Worm (Caenorhabditis elegans): ENCODE data around the gene K07H8.2.

K07H8.2 gene

DNA sequence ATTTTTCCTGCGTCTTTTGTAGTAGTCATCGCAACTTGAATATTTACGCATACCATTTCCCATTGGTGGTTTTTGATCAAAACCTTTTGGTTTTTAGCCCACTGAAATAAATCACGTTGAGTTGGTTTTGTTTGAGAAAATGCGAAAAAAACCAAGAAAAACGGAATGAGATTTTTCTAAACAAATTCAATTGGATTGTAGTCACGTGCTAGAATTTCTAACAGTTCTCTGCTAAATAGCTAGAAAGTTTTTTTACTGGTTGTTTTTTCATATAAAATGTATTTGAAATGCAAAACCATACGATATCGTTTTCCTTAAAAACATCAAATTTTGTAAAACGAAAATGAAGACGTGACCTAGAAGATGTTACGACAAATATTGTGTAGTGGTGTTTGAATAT lies 14.7 kb upstream of the K07H8.2 start, which contains the start of gene K07H8.12:
K07H8.12 (minus strand) TSS at position 101 of the 400 bp plus-strand sequence.
- TF ChIP-seq ets-7 (tag; optimal IDR thresholded peaks at IDR 0.05) (no peak), aly-1 (tag; optimal IDR thresholded peaks at IDR 0.05) (no peak), tra-4 (tag; optimal IDR thresholded peaks at IDR 0.05) (no peak), hmg-4 (GFP tag; optimal IDR thresholded peaks at IDR 0.05) (no peak)

ce11 chrIV:8283214-8283613 lies 8.1 kb upstream of the K07H8.2 start:
- TF ChIP-seq sea-1 (GFP tag; conservative IDR thresholded peaks at IDR 0.05): no peak
- TF ChIP-seq tra-4 (tag; optimal IDR thresholded peaks at IDR 0.05): no peak
- no peak for TF ChIP-seq hnd-1 (tag; optimal IDR thresholded peaks at IDR 0.05)
- TF ChIP-seq ets-7 (tag; optimal IDR thresholded peaks at IDR 0.05): no peak
- TF ChIP-seq flt-1 (GFP tag; IDR thresholded peaks at IDR 0.05): no peak
- no peak for TF ChIP-seq B0310.2 (tag; optimal IDR thresholded peaks at IDR 0.05)

DNA sequence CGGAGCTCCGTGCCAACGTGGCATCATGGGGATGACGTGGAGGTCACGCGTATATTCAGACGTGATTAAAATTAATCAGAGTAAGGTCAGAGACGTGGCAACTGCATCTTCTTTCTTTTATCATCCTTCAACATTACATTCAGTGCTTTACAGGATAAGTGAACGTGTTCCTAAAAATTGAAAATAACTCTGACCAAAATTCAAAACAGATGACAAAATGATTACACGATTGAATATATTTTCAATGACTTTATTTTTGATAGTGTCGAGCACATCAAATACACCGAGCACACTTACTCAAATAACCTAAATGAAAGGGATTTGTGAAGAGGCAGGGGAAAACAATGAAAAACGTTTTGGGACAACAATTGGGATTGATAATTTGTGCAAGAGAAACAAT lies 5.0 kb upstream of the K07H8.2 start, which contains the start of gene K07H8.9:
K07H8.9 (minus strand) TSS at position 125 of the 400 bp plus-strand sequence.
- TF ChIP-seq scrt-1 (GFP tag; IDR thresholded peaks at IDR 0.05): no peak
- no peak for TF ChIP-seq ama-1 (optimal IDR thresholded peaks at IDR 0.05)
- no peak for TF ChIP-seq tra-4 (tag; optimal IDR thresholded peaks at IDR 0.05)
- no peak for TF ChIP-seq ceh-13 (GFP tag; optimal IDR thresholded peaks at IDR 0.05)
- no peak for TF ChIP-seq flt-1 (GFP tag; IDR thresholded peaks at IDR 0.05)
- TF ChIP-seq tbx-37 (GFP tag; conservative IDR thresholded peaks at IDR 0.05): no peak
- TF ChIP-seq hmbx-1 (tag; optimal IDR thresholded peaks at IDR 0.05): no peak
- no peak for TF ChIP-seq sea-1 (GFP tag; conservative IDR thresholded peaks at IDR 0.05)
- no peak for TF ChIP-seq pes-1 (GFP tag; IDR thresholded peaks at IDR 0.05)
- TF ChIP-seq hmg-4 (GFP tag; optimal IDR thresholded peaks at IDR 0.05): no peak

DNA sequence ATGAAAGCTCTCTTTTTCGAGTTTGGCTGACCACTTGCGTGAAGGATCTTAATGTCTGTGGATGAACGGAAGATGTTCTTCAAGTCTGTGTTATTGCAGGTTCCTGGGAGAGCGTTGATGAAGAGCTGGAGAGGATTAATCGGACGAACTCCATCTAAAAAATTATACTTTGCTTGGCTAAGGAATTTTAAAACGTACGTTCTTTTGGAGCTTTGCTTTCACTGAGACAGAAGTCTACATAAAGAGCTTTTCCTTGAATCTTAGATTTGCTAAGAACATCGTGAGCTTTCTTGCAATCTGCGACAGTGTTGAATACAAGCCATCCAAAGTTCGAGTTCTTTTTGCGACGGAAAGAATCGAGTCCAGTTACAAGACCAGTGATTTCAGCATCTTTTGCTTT lies 4.0 kb upstream of the K07H8.2 start:
- TF ChIP-seq ama-1 (optimal IDR thresholded peaks at IDR 0.05) (no peak), sea-1 (GFP tag; conservative IDR thresholded peaks at IDR 0.05) (no peak), scrt-1 (GFP tag; IDR thresholded peaks at IDR 0.05) (no peak), pes-1 (GFP tag; IDR thresholded peaks at IDR 0.05) (no peak), hmbx-1 (tag; optimal IDR thresholded peaks at IDR 0.05) (no peak), ceh-13 (GFP tag; optimal IDR thresholded peaks at IDR 0.05) (no peak)

DNA sequence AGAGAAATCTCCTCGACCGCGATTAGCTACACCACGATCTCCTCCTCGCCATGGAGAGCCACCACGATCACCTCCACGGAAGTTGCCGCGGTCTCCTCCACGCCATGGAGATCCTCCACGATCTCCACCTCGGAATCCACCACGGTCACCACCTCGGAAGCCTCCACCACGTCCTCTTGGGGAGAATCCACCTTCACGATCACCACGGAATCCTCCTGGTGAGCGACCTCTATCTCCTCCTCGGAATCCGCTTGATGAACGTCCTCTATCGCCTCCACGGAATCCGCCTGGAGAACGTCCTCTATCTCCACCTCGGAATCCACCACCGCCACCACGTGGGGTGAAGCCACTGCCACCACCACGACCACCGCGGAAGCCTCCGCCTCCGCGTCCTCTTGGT lies 2.2 kb upstream of the K07H8.2 start:
- TF ChIP-seq ets-7 (tag; optimal IDR thresholded peaks at IDR 0.05) (no peak), ama-1 (optimal IDR thresholded peaks at IDR 0.05) (no peak), hnd-1 (tag; optimal IDR thresholded peaks at IDR 0.05) (no peak), ceh-36 (tag; optimal IDR thresholded peaks at IDR 0.05) (no peak), sea-1 (GFP tag; conservative IDR thresholded peaks at IDR 0.05) (0 out of 2 replicates have a peak, but pooled peaks have one; percentile 10)

- no peak for TF ChIP-seq tbx-11 (GFP tag; IDR thresholded peaks at IDR 0.05)
- no peak for TF ChIP-seq ets-7 (tag; optimal IDR thresholded peaks at IDR 0.05)
- no peak for TF ChIP-seq hmbx-1 (tag; optimal IDR thresholded peaks at IDR 0.05)
- TF ChIP-seq ceh-13 (GFP tag; optimal IDR thresholded peaks at IDR 0.05): no peak
- TF ChIP-seq aly-1 (tag; optimal IDR thresholded peaks at IDR 0.05): no peak
- TF ChIP-seq tbx-37 (GFP tag; conservative IDR thresholded peaks at IDR 0.05): no peak
- no peak for TF ChIP-seq sea-1 (GFP tag; conservative IDR thresholded peaks at IDR 0.05)
- TF ChIP-seq F13C5.2 (tag; optimal IDR thresholded peaks at IDR 0.05): no peak
- no peak for TF ChIP-seq hnd-1 (tag; optimal IDR thresholded peaks at IDR 0.05)
Observed at ce11 chrIV:8289505-8289579, 2.0 kb upstream of the K07H8.2 start, which contains the start of gene nucl-1. Gene nucl-1 (minus strand): TSS chrIV:8289530.

DNA sequence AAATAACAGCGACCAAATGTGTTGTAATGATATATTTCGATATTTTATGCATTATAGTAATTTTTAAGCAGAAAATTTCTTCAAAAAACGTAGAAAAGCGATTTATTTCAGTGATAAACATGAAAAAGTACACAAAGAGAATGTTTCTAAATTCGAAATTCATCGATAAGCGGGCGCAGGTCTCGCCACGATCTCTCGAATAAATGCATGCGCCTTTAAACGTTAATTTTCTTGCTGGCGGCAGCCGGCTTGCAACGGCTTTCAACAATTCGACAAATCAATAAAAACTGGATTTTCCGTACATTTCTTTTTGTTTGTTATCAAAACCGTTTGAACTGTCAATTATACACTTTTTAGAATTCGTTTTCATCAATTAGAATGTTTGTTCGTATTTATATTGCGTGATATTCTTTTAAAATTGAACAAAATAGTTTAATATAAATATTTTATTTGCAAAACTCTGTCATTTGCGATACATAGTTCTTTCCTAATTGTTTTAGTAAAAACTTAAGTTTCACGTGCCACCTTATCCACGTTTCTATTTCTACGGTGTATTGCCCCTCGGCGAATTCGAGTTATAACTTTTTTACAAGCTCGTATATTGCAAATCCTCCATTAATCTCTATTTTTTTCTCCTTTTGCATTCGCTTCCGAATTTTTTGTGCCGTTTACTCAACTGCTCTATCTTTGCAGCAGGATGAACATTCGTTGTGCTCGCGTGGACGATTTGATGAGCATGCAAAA lies 1.6 kb upstream of the K07H8.2 start, which contains the start of gene daf-31:
daf-31 (plus strand) TSS at position 694 of the 744 bp plus-strand sequence.
- TF ChIP-seq ceh-13 (GFP tag; optimal IDR thresholded peaks at IDR 0.05) (no peak), sea-1 (GFP tag; conservative IDR thresholded peaks at IDR 0.05) (0 out of 2 replicates have a peak, but pooled peaks have one; percentile 5), hmbx-1 (tag; optimal IDR thresholded peaks at IDR 0.05) (no peak), tbx-11 (GFP tag; IDR thresholded peaks at IDR 0.05) (no peak), tbx-37 (GFP tag; conservative IDR thresholded peaks at IDR 0.05) (no peak)

DNA sequence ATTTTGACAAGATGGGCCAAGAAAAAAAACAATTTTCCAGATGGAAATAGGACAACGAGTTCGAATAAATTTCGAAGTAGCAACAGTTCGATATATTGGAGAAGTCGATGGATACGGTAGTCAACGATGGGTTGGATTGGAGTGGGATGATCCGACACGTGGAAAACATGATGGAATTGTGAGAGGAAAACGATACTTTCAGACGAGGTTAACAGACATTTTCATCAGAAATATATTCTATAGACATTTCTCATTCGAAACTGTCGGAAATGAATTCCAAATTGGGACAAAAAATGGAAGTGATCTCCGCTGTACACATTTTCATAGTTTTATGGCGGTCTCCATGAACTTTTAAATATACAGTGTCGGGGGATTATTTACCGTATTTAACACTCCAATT lies 3.3 kb downstream of the K07H8.2 start, which contains the start of gene tbce-1:
tbce-1 (plus strand) TSS at position 41 of the 400 bp plus-strand sequence.
- no peak for TF ChIP-seq ceh-13 (GFP tag; optimal IDR thresholded peaks at IDR 0.05)
- no peak for TF ChIP-seq aly-1 (tag; optimal IDR thresholded peaks at IDR 0.05)
- TF ChIP-seq flt-1 (GFP tag; IDR thresholded peaks at IDR 0.05): no peak
- TF ChIP-seq hmbx-1 (tag; optimal IDR thresholded peaks at IDR 0.05): no peak
- TF ChIP-seq pes-1 (GFP tag; IDR thresholded peaks at IDR 0.05): no peak
- TF ChIP-seq sea-1 (GFP tag; conservative IDR thresholded peaks at IDR 0.05): no peak
- TF ChIP-seq hnd-1 (tag; optimal IDR thresholded peaks at IDR 0.05): no peak

- no peak for TF ChIP-seq ama-1 (optimal IDR thresholded peaks at IDR 0.05)
- no peak for TF ChIP-seq tbx-11 (GFP tag; IDR thresholded peaks at IDR 0.05)
Observed at ce11 chrIV:8297192-8297591, 5.9 kb downstream of the K07H8.2 start, which contains the start of gene nprl-3. Gene nprl-3 (plus strand): TSS chrIV:8297492.
